Fruit fly (Drosophila melanogaster) whole organism, embryonic: ENCODE results near the gene Nle.

ENCODE experiments used
- CG11560 ChIP-seq: fragments of 200-800 bp; sonication (Bioruptor generic); IDR thresholded peaks from 3 replicates; pipeline ENCODE4 v1.3.6; 2022; ENCODE audit warnings: missing biosample characterization, missing genetic modification characterization
- CG12236 ChIP-seq: fragments of 200-800 bp; sonication (Bioruptor generic); optimal IDR thresholded peaks from 2 replicates; lab custom pipeline; 2016; ENCODE audit warnings: missing biosample characterization, missing genetic modification characterization
- CG12299 ChIP-seq: fragments of 200-800 bp; sonication (Bioruptor generic); optimal IDR thresholded peaks from 2 replicates; lab custom pipeline; 2018; ENCODE audit warnings: missing biosample characterization, mild to moderate bottlenecking, missing genetic modification characterization
- CG1233 ChIP-seq: fragments of 200-800 bp; sonication (Bioruptor generic); optimal IDR thresholded peaks from 4 replicates; lab custom pipeline; 2018; ENCODE audit warnings: missing biosample characterization, mild to moderate bottlenecking, missing genetic modification characterization
- CG15269 ChIP-seq: fragments of 200-800 bp; sonication (Bioruptor generic); optimal IDR thresholded peaks from 2 replicates; lab custom pipeline; 2018; ENCODE audit warnings: missing biosample characterization, mild to moderate bottlenecking, missing genetic modification characterization, moderate library complexity
- CG17568 ChIP-seq: fragments of 200-800 bp; sonication (Bioruptor generic); optimal IDR thresholded peaks from 2 replicates; lab custom pipeline; 2018; ENCODE audit warnings: missing biosample characterization, mild to moderate bottlenecking, missing genetic modification characterization, moderate library complexity
- CG18476 ChIP-seq: fragments of 200-800 bp; sonication (Bioruptor generic); optimal IDR thresholded peaks from 2 replicates; lab custom pipeline; 2016; ENCODE audit warnings: missing biosample characterization, mild to moderate bottlenecking, missing genetic modification characterization
- CG18764 ChIP-seq: fragments of 200-800 bp; sonication (Bioruptor generic); optimal IDR thresholded peaks from 3 replicates; lab custom pipeline; 2016; ENCODE audit warnings: missing biosample characterization, missing genetic modification characterization
- CG2116 ChIP-seq: fragments of 200-800 bp; sonication (Bioruptor generic); optimal IDR thresholded peaks from 3 replicates; lab custom pipeline; 2018; ENCODE audit warnings: missing biosample characterization, mild to moderate bottlenecking, missing genetic modification characterization
- CG2875 ChIP-seq: fragments of 200-800 bp; sonication (Bioruptor generic); optimal IDR thresholded peaks from 2 replicates; lab custom pipeline; 2017; ENCODE audit warnings: missing biosample characterization, mild to moderate bottlenecking, missing genetic modification characterization, missing genetic modification reagents
- CG2889 ChIP-seq: fragments of 200-800 bp; sonication (Bioruptor generic); IDR thresholded peaks from 3 replicates; pipeline ENCODE4 v1.3.6; 2022; ENCODE audit warnings: missing biosample characterization, missing genetic modification characterization
- CG32772 ChIP-seq: fragments of 200-800 bp; sonication (Bioruptor generic); IDR thresholded peaks from 2 replicates; pipeline ENCODE4 v1.3.6; 2022; ENCODE audit warnings: missing biosample characterization, missing genetic modification characterization
- CG3838 ChIP-seq: fragments of 200-800 bp; sonication (Bioruptor generic); optimal IDR thresholded peaks from 3 replicates; lab custom pipeline; 2016; ENCODE audit warnings: missing biosample characterization, missing genetic modification characterization
- CG42726 ChIP-seq: fragments of 200-800 bp; sonication (Bioruptor generic); IDR thresholded peaks from 2 replicates; pipeline ENCODE4 v1.3.6; 2022; ENCODE audit warnings: missing biosample characterization, missing genetic modification characterization; ENCODE audit not compliant: partially characterized antibody
- CG4707 ChIP-seq: fragments of 200-800 bp; sonication (Bioruptor generic); optimal IDR thresholded peaks from 2 replicates; lab custom pipeline; 2018; ENCODE audit warnings: missing biosample characterization, mild to moderate bottlenecking, missing genetic modification characterization, moderate library complexity
- CG5953 ChIP-seq: fragments of 200-800 bp; sonication (Bioruptor generic); IDR thresholded peaks from 2 replicates; pipeline ENCODE4 v1.3.6; 2022; ENCODE audit warnings: missing biosample characterization, missing genetic modification characterization
- CG6654 ChIP-seq: fragments of 200-800 bp; sonication (Bioruptor generic); optimal IDR thresholded peaks from 2 replicates; lab custom pipeline; 2017; ENCODE audit warnings: missing biosample characterization, mild to moderate bottlenecking, missing genetic modification characterization
- CG7786 ChIP-seq: fragments of 200-800 bp; sonication (Bioruptor generic); optimal IDR thresholded peaks from 2 replicates; lab custom pipeline; 2016; ENCODE audit warnings: missing biosample characterization, missing genetic modification characterization
- CG7928 ChIP-seq: fragments of 200-800 bp; sonication (Bioruptor generic); optimal IDR thresholded peaks from 2 replicates; lab custom pipeline; 2017; ENCODE audit warnings: missing biosample characterization, mild to moderate bottlenecking, missing genetic modification characterization
- CG8281 ChIP-seq: fragments of 200-800 bp; sonication (Bioruptor generic); optimal IDR thresholded peaks from 2 replicates; lab custom pipeline; 2018; ENCODE audit warnings: missing biosample characterization, mild to moderate bottlenecking, missing genetic modification characterization, moderate library complexity
- CG9609 ChIP-seq: fragments of 200-800 bp; sonication (Bioruptor generic); optimal IDR thresholded peaks from 3 replicates; lab custom pipeline; 2016; ENCODE audit warnings: missing biosample characterization, missing genetic modification characterization
- D19A ChIP-seq: fragments of 200-800 bp; optimal IDR thresholded peaks from 3 replicates; lab custom pipeline; 2019; ENCODE audit warnings: missing biosample characterization, mild to moderate bottlenecking, missing genetic modification characterization, moderate library complexity
- Dip2 ChIP-seq: fragments of 200-800 bp; sonication (Bioruptor generic); IDR thresholded peaks from 2 replicates; pipeline ENCODE4 v1.3.6; 2022; ENCODE audit warnings: missing biosample characterization, missing genetic modification characterization
- Dip3 ChIP-seq: fragments of 200-800 bp; sonication (Bioruptor generic); optimal IDR thresholded peaks from 3 replicates; lab custom pipeline; 2016; ENCODE audit warnings: missing biosample characterization, missing genetic modification characterization
- Drgx ChIP-seq: fragments of 200-800 bp; sonication (Bioruptor generic); IDR thresholded peaks from 2 replicates; pipeline ENCODE4 v1.3.6; 2022; ENCODE audit warnings: missing biosample characterization, missing genetic modification characterization
- E2f1 ChIP-seq: fragments of 200-800 bp; sonication (Bioruptor generic); IDR thresholded peaks from 2 replicates; pipeline ENCODE4 v1.3.6; 2022; ENCODE audit warnings: missing biosample characterization, missing genetic modification characterization
- Ets97D ChIP-seq: fragments of 200-800 bp; sonication (Bioruptor generic); optimal IDR thresholded peaks from 3 replicates; lab custom pipeline; 2016; ENCODE audit warnings: missing biosample characterization, missing genetic modification characterization
- Hey ChIP-seq: fragments of 200-800 bp; sonication (Bioruptor generic); optimal IDR thresholded peaks from 3 replicates; lab custom pipeline; 2018; ENCODE audit warnings: missing biosample characterization, mild to moderate bottlenecking, missing genetic modification characterization
- HmgZ ChIP-seq: fragments of 200-800 bp; sonication (Bioruptor generic); optimal IDR thresholded peaks from 2 replicates; lab custom pipeline; 2018; ENCODE audit warnings: missing biosample characterization, mild to moderate bottlenecking, missing genetic modification characterization
- Mad ChIP-seq: fragments of 200-800 bp; sonication (Bioruptor generic); optimal IDR thresholded peaks from 2 replicates; lab custom pipeline; 2016; ENCODE audit warnings: missing biosample characterization, missing genetic modification characterization
- Nf-YC ChIP-seq: fragments of 200-800 bp; optimal IDR thresholded peaks from 3 replicates; lab custom pipeline; 2019; ENCODE audit warnings: missing biosample characterization, mild to moderate bottlenecking, missing genetic modification characterization, moderate library complexity
- Spps ChIP-seq: fragments of 200-800 bp; sonication (Bioruptor generic); optimal IDR thresholded peaks from 2 replicates; lab custom pipeline; 2018; ENCODE audit warnings: missing biosample characterization, mild to moderate bottlenecking, missing genetic modification characterization
- br ChIP-seq: fragments of >200 bp; optimal IDR thresholded peaks from 2 replicates; lab custom pipeline; 2017
- gcm ChIP-seq: fragments of 200-800 bp; sonication (Bioruptor generic); optimal IDR thresholded peaks from 2 replicates; lab custom pipeline; 2019; ENCODE audit warnings: missing biosample characterization, mild to moderate bottlenecking, missing genetic modification characterization, moderate library complexity
- gem ChIP-seq: fragments of 200-800 bp; sonication (Bioruptor generic); optimal IDR thresholded peaks from 2 replicates; lab custom pipeline; 2019; ENCODE audit warnings: missing biosample characterization, mild to moderate bottlenecking, missing genetic modification characterization, moderate library complexity
- hbn ChIP-seq: fragments of 200-800 bp; sonication (Bioruptor generic); IDR thresholded peaks from 2 replicates; pipeline ENCODE4 v1.3.6; 2022; ENCODE audit warnings: missing biosample characterization, missing genetic modification characterization; ENCODE audit not compliant: partially characterized antibody
- hkb ChIP-seq, 2 experiments: fragments of 200-800 bp in 1 of 2; fragments of >200 bp in 1 of 2; sonication (Bioruptor generic) in 1 of 2; IDR thresholded peaks in 1 of 2; optimal IDR thresholded peaks in 1 of 2; 2 replicates each; pipeline versions ENCODE4 v1.3.6 to Lab custom; 2017 to 2022; ENCODE audit warnings: missing biosample characterization in 1 of 2, missing genetic modification characterization in 1 of 2
- kni ChIP-seq: fragments of 200-800 bp; sonication (Bioruptor generic); optimal IDR thresholded peaks from 3 replicates; lab custom pipeline; 2017; ENCODE audit warnings: mild to moderate bottlenecking, missing biosample characterization, missing genetic modification reagents, missing genetic modification characterization
- mirr ChIP-seq: fragments of 200-800 bp; sonication (Bioruptor generic); optimal IDR thresholded peaks from 3 replicates; lab custom pipeline; 2018; ENCODE audit warnings: missing biosample characterization, mild to moderate bottlenecking, missing genetic modification characterization
- nerfin-1 ChIP-seq: fragments of 200-800 bp; sonication (Bioruptor generic); optimal IDR thresholded peaks from 3 replicates; lab custom pipeline; 2019; ENCODE audit warnings: missing biosample characterization, mild to moderate bottlenecking, missing genetic modification characterization, moderate library complexity
- nmo ChIP-seq: fragments of 200-800 bp; sonication (Bioruptor generic); optimal IDR thresholded peaks from 2 replicates; lab custom pipeline; 2018; ENCODE audit warnings: missing biosample characterization, mild to moderate bottlenecking, missing genetic modification characterization, moderate library complexity
- oc ChIP-seq: fragments of 200-800 bp; sonication (Bioruptor generic); optimal IDR thresholded peaks from 2 replicates; lab custom pipeline; 2018; ENCODE audit warnings: missing biosample characterization, mild to moderate bottlenecking, missing genetic modification characterization, moderate library complexity
- onecut ChIP-seq: fragments of 200-800 bp; sonication (Bioruptor generic); IDR thresholded peaks from 2 replicates; pipeline ENCODE4 v1.3.6; 2022; ENCODE audit warnings: missing biosample characterization, missing genetic modification characterization
- pfk ChIP-seq: fragments of 200-800 bp; sonication (Bioruptor generic); optimal IDR thresholded peaks from 2 replicates; lab custom pipeline; 2018; ENCODE audit warnings: missing biosample characterization, mild to moderate bottlenecking, missing genetic modification characterization, moderate library complexity
- psq ChIP-seq: fragments of 200-800 bp; sonication (Bioruptor generic); optimal IDR thresholded peaks from 2 replicates; lab custom pipeline; 2017; ENCODE audit warnings: missing biosample characterization, missing genetic modification characterization
- run ChIP-seq: fragments of 200-800 bp; sonication (Bioruptor generic); optimal IDR thresholded peaks from 3 replicates; lab custom pipeline; 2018; ENCODE audit warnings: missing biosample characterization, mild to moderate bottlenecking, missing genetic modification characterization
- seq ChIP-seq: fragments of 200-800 bp; sonication (Bioruptor generic); IDR thresholded peaks from 2 replicates; pipeline ENCODE4 v1.3.6; 2022; ENCODE audit warnings: missing biosample characterization, missing genetic modification characterization
- sna ChIP-seq: fragments of 200-800 bp; sonication (Bioruptor generic); IDR thresholded peaks from 2 replicates; pipeline ENCODE4 v1.3.6; 2022; ENCODE audit warnings: missing biosample characterization, missing genetic modification characterization; ENCODE audit not compliant: partially characterized antibody
- ttk ChIP-seq: fragments of 200-800 bp; sonication (Bioruptor generic); IDR thresholded peaks from 2 replicates; pipeline ENCODE4 v2.1.2; 2022; ENCODE audit warnings: missing biosample characterization, missing genetic modification characterization

Nle gene

dm6 chr2L:520331-521000, 47.5 kb downstream of the Nle start (continued):
- TF ChIP-seq mirr (GFP tag; lab: Kevin White, UChicago) (no peak), CG9609 (GFP tag; lab: Kevin White, UChicago) (peak; percentile 63), nmo (GFP tag; lab: Kevin White, UChicago) (peak; percentile 94), ttk (GFP tag; lab: Robert Waterston, UW) (peak; percentile 90), Dip3 (GFP tag; lab: Kevin White, UChicago) (peak; percentile 40), CG3838 (peak; percentile 69), HmgZ (tag; lab: Kevin White, UChicago) (peak; percentile 66), CG11560 (tag; lab: Robert Waterston, UW) (no peak), sna (GFP tag; lab: Robert Waterston, UW) (no peak), Nf-YC (tag; lab: Kevin White, UChicago) (no peak), CG6654 (GFP tag; lab: Kevin White, UChicago) (no peak), CG5953 (GFP tag; lab: Robert Waterston, UW) (peak; percentile 90), onecut (GFP tag; lab: Robert Waterston, UW) (peak; percentile 92), hkb (optimal IDR thresholded peaks at IDR 0.05; lab: Kevin White, UChicago) (no peak), hkb (GFP tag; IDR thresholded peaks at IDR 0.05; lab: Robert Waterston, UW) (peak; percentile 94), CG2889 (GFP tag; lab: Robert Waterston, UW) (peak; percentile 56; the same call in 1 of the 3 replicates), CG2116 (GFP tag; lab: Kevin White, UChicago) (peak; percentile 61), Hey (tag; lab: Kevin White, UChicago) (no peak), Mad (peak; percentile 85), CG8281 (tag; lab: Kevin White, UChicago) (peak; percentile 37), run (peak; percentile 86), CG7928 (no peak), CG32772 (peak; percentile 73), Spps (tag; lab: Kevin White, UChicago) (peak; percentile 67), CG18476 (GFP tag; lab: Kevin White, UChicago) (peak; percentile 87), CG7786 (GFP tag; lab: Kevin White, UChicago) (peak; percentile 64), nerfin-1 (peak; percentile 63), gem (tag; lab: Kevin White, UChicago) (peak; percentile 94), gcm (GFP tag; lab: Kevin White, UChicago) (peak; percentile 93), CG4707 (GFP tag; lab: Kevin White, UChicago) (peak; percentile 85), E2f1 (GFP tag; lab: Robert Waterston, UW) (peak; percentile 81), Drgx (GFP tag; lab: Robert Waterston, UW) (0 out of 2 replicates have a peak, but pooled peaks have one; percentile 26), CG1233 (GFP tag; lab: Kevin White, UChicago) (peak; percentile 33), oc (tag; lab: Kevin White, UChicago) (peak; percentile 89), CG15269 (peak; percentile 88), CG18764 (GFP tag; lab: Kevin White, UChicago) (peak; percentile 36), psq (peak; percentile 30), kni (GFP tag; lab: Kevin White, UChicago) (no peak), br (lab: Kevin White, UChicago) (no peak), hbn (GFP tag; lab: Robert Waterston, UW) (no peak), CG12236 (GFP tag; lab: Kevin White, UChicago) (peak; percentile 84), CG17568 (GFP tag; lab: Kevin White, UChicago) (peak; percentile 82), Ets97D (GFP tag; lab: Kevin White, UChicago) (peak; percentile 54), seq (GFP tag; lab: Robert Waterston, UW) (peak; percentile 85), D19A (tag; lab: Kevin White, UChicago) (peak; percentile 91), Dip2 (GFP tag; lab: Robert Waterston, UW) (no peak), CG12299 (tag; lab: Kevin White, UChicago) (peak; percentile 74), pfk (GFP tag; lab: Kevin White, UChicago) (no peak), CG2875 (peak; percentile 87), CG42726 (GFP tag; lab: Robert Waterston, UW) (no peak)
